Worm (Caenorhabditis elegans): Measurements from ENCODE around the gene cest-1.2.

Gene cest-1.2

DNA sequence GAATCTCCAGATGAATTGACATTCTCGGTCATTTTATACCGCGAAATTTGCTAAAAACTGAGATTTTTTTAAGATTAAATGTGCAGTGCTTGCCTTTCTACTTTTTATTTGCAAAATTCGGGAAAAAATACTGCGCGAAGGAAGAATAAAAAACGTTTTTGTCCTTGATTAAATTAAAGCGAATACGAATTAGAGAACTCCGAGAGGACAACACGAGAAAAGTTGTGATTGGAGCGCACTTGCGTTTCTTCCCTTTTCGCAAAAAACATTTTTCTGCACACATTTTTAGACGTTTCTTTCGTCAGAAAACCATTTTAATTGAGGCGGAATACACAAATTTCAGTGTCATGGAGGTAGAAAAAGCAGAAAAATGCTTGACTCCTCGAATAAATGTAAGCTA lies 24.8 kb upstream of the cest-1.2 start, which contains the start of the genes trm-1 and ints-2 (continued):
- peak; percentile 85 for TF ChIP-seq mes-2 (tag; optimal IDR thresholded peaks at IDR 0.05; ENCODE audit: poor library complexity, severe bottlenecking)
- no peak for TF ChIP-seq T26A8.4 (GFP tag; IDR thresholded peaks at IDR 0.05)
- TF ChIP-seq nhr-11 (tag; optimal IDR thresholded peaks at IDR 0.05): peak; percentile 8
- TF ChIP-seq aly-2 (tag; optimal IDR thresholded peaks at IDR 0.05): no peak
- TF ChIP-seq dpl-1 (GFP tag; optimal IDR thresholded peaks at IDR 0.05): peak; percentile 66
- TF ChIP-seq ceh-44 (GFP tag; IDR thresholded peaks at IDR 0.05): no peak
- peak; percentile 83 for TF ChIP-seq lin-15B (tag; optimal IDR thresholded peaks at IDR 0.05)
- peak; percentile 53 for TF ChIP-seq rbr-2 (tag; optimal IDR thresholded peaks at IDR 0.05)
- peak; percentile 63 for TF ChIP-seq T20F7.1 (GFP tag; optimal IDR thresholded peaks at IDR 0.05)
- TF ChIP-seq lin-29 (GFP tag; IDR thresholded peaks at IDR 0.05): no peak
- TF ChIP-seq egl-43 (GFP tag; IDR thresholded peaks at IDR 0.05): no peak

DNA sequence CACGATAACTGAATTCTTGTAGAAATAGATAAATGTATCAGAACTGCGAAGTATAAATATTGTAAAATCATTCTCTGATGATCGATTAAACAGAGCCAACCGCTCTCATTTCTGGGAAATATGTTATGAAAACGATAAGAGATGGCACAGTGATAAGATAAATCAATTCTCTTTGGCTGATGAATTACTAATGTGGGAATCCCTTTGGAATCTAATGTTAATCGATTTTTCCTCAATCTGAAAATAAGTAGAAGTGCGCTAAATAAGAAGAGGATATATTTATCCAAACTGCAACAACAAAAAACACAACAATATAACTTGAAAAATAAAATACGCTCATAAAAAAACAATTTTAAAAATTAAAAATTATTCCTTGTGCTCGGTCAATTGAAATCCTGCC lies 22.2 kb upstream of the cest-1.2 start, which contains the start of gene cest-2.3:
Gene cest-2.3 (minus strand): TSS at position 101 of the 400 bp plus-strand sequence.
- TF ChIP-seq madf-5 (GFP tag; IDR thresholded peaks at IDR 0.05): no peak
- TF ChIP-seq hmg-1.1 (GFP tag; IDR thresholded peaks at IDR 0.05): no peak
- no peak for TF ChIP-seq spr-3 (GFP tag; optimal IDR thresholded peaks at IDR 0.05)
- TF ChIP-seq aha-1 (tag): peak; percentile 3

- TF ChIP-seq mxl-2 (GFP tag; conservative IDR thresholded peaks at IDR 0.05) (no peak), aha-1 (tag) (peak; percentile 24)
Measured at ce11 chrV:14179947-14180346, 19.3 kb upstream of the cest-1.2 start, which contains the start of gene ZC376.8. ZC376.8 (plus strand) TSS chrV:14180247.

- TF ChIP-seq ama-1 (optimal IDR thresholded peaks at IDR 0.05) (no peak), D1046.2 (GFP tag; IDR thresholded peaks at IDR 0.05) (no peak), madf-5 (GFP tag; IDR thresholded peaks at IDR 0.05) (no peak), aly-2 (tag; optimal IDR thresholded peaks at IDR 0.05) (no peak), dpl-1 (GFP tag; optimal IDR thresholded peaks at IDR 0.05) (peak; percentile 10), Y5F2A.4 (GFP tag; optimal IDR thresholded peaks at IDR 0.05) (no peak), mep-1 (tag; optimal IDR thresholded peaks at IDR 0.05) (no peak), dmd-6 (GFP tag; IDR thresholded peaks at IDR 0.05) (no peak), spr-3 (GFP tag; optimal IDR thresholded peaks at IDR 0.05) (no peak), hmg-1.1 (GFP tag; IDR thresholded peaks at IDR 0.05) (peak; percentile 57), nhr-237 (tag; optimal IDR thresholded peaks at IDR 0.05) (no peak), fos-1 (tag; optimal IDR thresholded peaks at IDR 0.05) (no peak), lsy-2 (tag; optimal IDR thresholded peaks at IDR 0.05) (no peak), fkh-10 (GFP tag; optimal IDR thresholded peaks at IDR 0.05) (no peak), nhr-6 (tag; optimal IDR thresholded peaks at IDR 0.05) (no peak), skn-1 (tag; optimal IDR thresholded peaks at IDR 0.05) (no peak), aha-1 (tag) (peak; percentile 93), ZK337.2 (GFP tag; IDR thresholded peaks at IDR 0.05) (no peak), hlh-11 (tag; optimal IDR thresholded peaks at IDR 0.05) (peak; percentile 9), ces-1 (GFP tag; optimal IDR thresholded peaks at IDR 0.05) (no peak), ZK546.5 (tag; optimal IDR thresholded peaks at IDR 0.05) (no peak), T26A8.4 (GFP tag; IDR thresholded peaks at IDR 0.05) (no peak), rbr-2 (tag; optimal IDR thresholded peaks at IDR 0.05) (no peak), F37D6.2 (tag; optimal IDR thresholded peaks at IDR 0.05) (no peak)
Measured at ce11 chrV:14177657-14178129, 17.0 kb upstream of the cest-1.2 start, which contains the start of gene ceh-74. ceh-74 (plus strand) TSS chrV:14178079.

DNA sequence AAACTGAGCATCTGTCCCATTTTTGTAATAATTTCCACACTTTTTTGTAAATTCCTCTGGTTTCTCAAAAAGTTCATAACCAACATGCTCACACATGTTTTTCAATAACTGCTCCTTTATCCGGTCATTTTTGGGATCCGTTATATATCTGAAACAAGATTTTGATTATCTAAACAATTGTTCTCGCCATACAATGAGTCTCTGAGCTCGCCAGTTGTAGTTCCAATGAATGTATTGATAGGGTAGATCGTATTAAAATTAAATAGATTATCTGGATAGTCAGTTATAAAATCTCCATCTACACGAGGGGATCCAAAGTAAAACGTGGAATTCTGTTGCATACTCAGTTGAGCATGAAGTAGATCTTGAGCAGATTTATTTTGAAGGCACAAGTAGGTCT lies 15.9 kb upstream of the cest-1.2 start:
- TF ChIP-seq unc-62 (GFP tag; optimal IDR thresholded peaks at IDR 0.05 in 1 of 2): peak in 1 of 2 experiments; percentile 92
- TF ChIP-seq unc-62 (tag; optimal IDR thresholded peaks at IDR 0.05): no peak
- TF ChIP-seq nhr-102 (tag; optimal IDR thresholded peaks at IDR 0.05): no peak
